Worm (Caenorhabditis elegans) whole organism, L4 larva: ENCODE measurements around the gene Y50D4B.1.

Source experiments
- F10B5.3 ChIP-seq: sonication (generic microtip); optimal IDR thresholded peaks from 2 replicates; lab custom pipeline; 2016; ENCODE audit warnings: mild to moderate bottlenecking, missing genetic modification characterization, missing compliant biosample characterization
- F26F4.8 ChIP-seq: fragments of 200-800 bp; sonication (Bioruptor generic); conservative IDR thresholded peaks from 2 replicates; pipeline ENCODE4 v1.3.6; 2022; ENCODE audit warnings: missing genetic modification characterization, missing compliant biosample characterization
- F44E2.7 ChIP-seq: fragments of 200-800 bp; sonication (Bioruptor generic); IDR thresholded peaks from 2 replicates; pipeline ENCODE4 v2.1.2; 2022; ENCODE audit warnings: missing genetic modification characterization, missing compliant biosample characterization
- Y105C5A.15 ChIP-seq: fragments of 200-800 bp; sonication (Bioruptor generic); IDR thresholded peaks from 2 replicates; pipeline ENCODE4 v1.3.6; 2022; ENCODE audit warnings: missing genetic modification characterization, missing compliant biosample characterization
- Y75B8A.6 ChIP-seq: fragments of 200-800 bp; sonication (Bioruptor generic); IDR thresholded peaks from 2 replicates; pipeline ENCODE4 v1.3.6; 2022; ENCODE audit warnings: missing genetic modification reagents, missing genetic modification characterization, missing compliant biosample characterization
- aly-2 ChIP-seq: sonication (generic microtip); optimal IDR thresholded peaks from 2 replicates; lab custom pipeline; 2018; ENCODE audit warnings: missing biosample characterization, missing genetic modification characterization
- ama-1 ChIP-seq: fragments of 150-350 bp; optimal IDR thresholded peaks from 2 replicates; lab custom pipeline; 2014; ENCODE audit warnings: inconsistent platforms, mixed read lengths
- attf-4 ChIP-seq: sonication (generic microtip); optimal IDR thresholded peaks from 3 replicates; lab custom pipeline; 2017; ENCODE audit warnings: missing biosample characterization, missing genetic modification characterization
- ceh-62 ChIP-seq: sonication (generic microtip); optimal IDR thresholded peaks from 2 replicates; lab custom pipeline; 2017; ENCODE audit warnings: missing biosample characterization, missing genetic modification characterization
- ceh-82 ChIP-seq: sonication (generic microtip); optimal IDR thresholded peaks from 2 replicates; lab custom pipeline; 2017; ENCODE audit warnings: missing biosample characterization, missing genetic modification characterization
- ces-1 ChIP-seq: fragments of 150-350 bp; sonication (generic microtip); optimal IDR thresholded peaks from 4 replicates; lab custom pipeline; 2014; ENCODE audit warnings: missing biosample characterization, missing genetic modification reagents, missing genetic modification characterization
- cey-2 ChIP-seq: sonication (generic microtip); optimal IDR thresholded peaks from 3 replicates; lab custom pipeline; 2017; ENCODE audit warnings: missing genetic modification characterization, mild to moderate bottlenecking, missing compliant biosample characterization, antibody characterized with exemption, borderline replicate concordance; ENCODE audit not compliant: insufficient read depth
- daf-12 ChIP-seq: fragments of 150-350 bp; optimal IDR thresholded peaks from 2 replicates; lab custom pipeline; 2014; ENCODE audit warnings: missing biosample characterization, missing genetic modification reagents, missing genetic modification characterization
- daf-16 ChIP-seq, 3 experiments: sonication (generic microtip); optimal IDR thresholded peaks; 2 replicates each; lab custom pipeline; 2016 to 2017; ENCODE audit warnings: missing genetic modification characterization in 3 of 3, missing genetic modification reagents in 3 of 3, mild to moderate bottlenecking in 2 of 3, missing compliant biosample characterization in 2 of 3, missing biosample characterization in 1 of 3, moderate library complexity in 1 of 3
- daf-19 ChIP-seq: fragments of 200-800 bp; sonication (Bioruptor generic); conservative IDR thresholded peaks from 2 replicates; pipeline ENCODE4 v1.3.6; 2022; ENCODE audit warnings: missing genetic modification characterization, missing compliant biosample characterization
- daf-8 ChIP-seq: fragments of 200-800 bp; sonication (Bioruptor generic); IDR thresholded peaks from 2 replicates; pipeline ENCODE4 v1.3.6; 2022; ENCODE audit warnings: missing genetic modification characterization, missing compliant biosample characterization
- dmd-6 ChIP-seq: fragments of 200-800 bp; sonication (Bioruptor generic); IDR thresholded peaks from 2 replicates; pipeline ENCODE4 v1.3.6; 2022; ENCODE audit warnings: missing genetic modification reagents, missing genetic modification characterization, missing compliant biosample characterization
- egl-43 ChIP-seq: fragments of 200-800 bp; sonication (Bioruptor generic); IDR thresholded peaks from 2 replicates; pipeline ENCODE4 v1.3.6; 2022; ENCODE audit warnings: missing genetic modification reagents, missing genetic modification characterization, missing compliant biosample characterization
- fkh-10 ChIP-seq: fragments of 150-350 bp; optimal IDR thresholded peaks from 2 replicates; lab custom pipeline; 2014; ENCODE audit warnings: missing biosample characterization, missing genetic modification reagents, missing genetic modification characterization
- gei-8 ChIP-seq: fragments of 200-800 bp; sonication (Bioruptor generic); optimal IDR thresholded peaks from 2 replicates; lab custom pipeline; 2018; ENCODE audit warnings: mild to moderate bottlenecking, missing genetic modification characterization, missing compliant biosample characterization
- hif-1 ChIP-seq, 2 experiments: sonication (generic microtip); optimal IDR thresholded peaks; 2 replicates each; lab custom pipeline; 2016 to 2017; ENCODE audit warnings: missing compliant biosample characterization in 2 of 2, missing genetic modification characterization in 2 of 2, missing genetic modification reagents in 2 of 2, missing genotype in 2 of 2, mild to moderate bottlenecking in 1 of 2
- hlh-11 ChIP-seq: fragments of 200-800 bp; sonication (Bioruptor generic); optimal IDR thresholded peaks from 2 replicates; lab custom pipeline; 2018; ENCODE audit warnings: mild to moderate bottlenecking, missing genetic modification characterization, missing compliant biosample characterization
- jun-1 ChIP-seq: fragments of 150-350 bp; optimal IDR thresholded peaks from 2 replicates; lab custom pipeline; 2014; ENCODE audit warnings: missing biosample characterization, missing genetic modification reagents, missing genetic modification characterization
- lin-1 ChIP-seq: fragments of 200-800 bp; sonication (Bioruptor generic); IDR thresholded peaks from 2 replicates; pipeline ENCODE4 v1.3.6; 2022; ENCODE audit warnings: missing genetic modification reagents, missing genetic modification characterization, missing compliant biosample characterization
- lin-13 ChIP-seq: fragments of 150-350 bp; optimal IDR thresholded peaks from 2 replicates; lab custom pipeline; 2014; ENCODE audit warnings: missing biosample characterization, missing genetic modification reagents, missing genetic modification characterization
- lin-15B ChIP-seq: fragments of 150-350 bp; sonication (generic microtip); optimal IDR thresholded peaks from 3 replicates; lab custom pipeline; 2014; ENCODE audit warnings: missing biosample characterization, missing genetic modification characterization
- lin-38 ChIP-seq: fragments of 200-800 bp; sonication (Bioruptor generic); IDR thresholded peaks from 2 replicates; pipeline ENCODE4 v1.3.6; 2022; ENCODE audit warnings: missing genetic modification reagents, missing genetic modification characterization, missing compliant biosample characterization
- madf-5 ChIP-seq, 2 experiments: fragments of 200-800 bp; sonication (Bioruptor generic); IDR thresholded peaks; 2 replicates each; pipeline ENCODE4 v1.3.6; 2022; ENCODE audit warnings: missing compliant biosample characterization in 2 of 2, missing genetic modification characterization in 2 of 2
- mep-1 ChIP-seq: fragments of 150-350 bp; sonication (generic microtip); optimal IDR thresholded peaks from 3 replicates; lab custom pipeline; 2014; ENCODE audit warnings: missing biosample characterization, missing genetic modification characterization
- mes-2 ChIP-seq: sonication (generic microtip); optimal IDR thresholded peaks from 2 replicates; lab custom pipeline; 2016; ENCODE audit warnings: missing genotype, mild to moderate bottlenecking, missing genetic modification characterization, missing compliant biosample characterization; ENCODE audit not compliant: poor library complexity, severe bottlenecking
- nhr-11 ChIP-seq: fragments of 150-350 bp; optimal IDR thresholded peaks from 2 replicates; lab custom pipeline; 2014; ENCODE audit warnings: missing biosample characterization, missing genetic modification characterization
- nhr-111 ChIP-seq: fragments of 200-800 bp; sonication (Bioruptor generic); optimal IDR thresholded peaks from 2 replicates; lab custom pipeline; 2018; ENCODE audit warnings: mild to moderate bottlenecking, missing genetic modification characterization, missing compliant biosample characterization
- nhr-237 ChIP-seq: sonication (generic microtip); optimal IDR thresholded peaks from 2 replicates; lab custom pipeline; 2017; ENCODE audit warnings: missing biosample characterization, missing genetic modification characterization
- nhr-28 ChIP-seq: fragments of 150-350 bp; optimal IDR thresholded peaks from 2 replicates; lab custom pipeline; 2014; ENCODE audit warnings: missing biosample characterization, missing genetic modification characterization
- nhr-41 ChIP-seq: fragments of 200-800 bp; sonication (Bioruptor generic); IDR thresholded peaks from 2 replicates; pipeline ENCODE4 v1.3.6; 2022; ENCODE audit warnings: missing genetic modification reagents, missing genetic modification characterization, missing compliant biosample characterization
- nhr-42 ChIP-seq: fragments of 200-800 bp; sonication (Bioruptor generic); IDR thresholded peaks from 2 replicates; pipeline ENCODE4 v1.3.6; 2022; ENCODE audit warnings: missing genetic modification characterization, missing compliant biosample characterization
- nhr-6 ChIP-seq: fragments of 150-350 bp; optimal IDR thresholded peaks from 2 replicates; lab custom pipeline; 2014; ENCODE audit warnings: missing biosample characterization, missing genetic modification characterization
- pha-4 ChIP-seq, 2 experiments: fragments of 150-350 bp in 1 of 2; fragments of 200-800 bp in 1 of 2; sonication (Bioruptor generic) in 1 of 2; IDR thresholded peaks in 1 of 2; optimal IDR thresholded peaks in 1 of 2; 2 replicates each; pipeline versions ENCODE4 v1.3.6 to Lab custom; 2014 to 2022; ENCODE audit warnings: missing genetic modification characterization in 2 of 2, missing genetic modification reagents in 2 of 2, missing biosample characterization in 1 of 2, missing compliant biosample characterization in 1 of 2
- pqm-1 ChIP-seq: sonication (generic microtip); optimal IDR thresholded peaks from 2 replicates; lab custom pipeline; 2017; ENCODE audit warnings: missing biosample characterization, missing genetic modification characterization
- sdz-12 ChIP-seq: fragments of 200-800 bp; sonication (Bioruptor generic); optimal IDR thresholded peaks from 2 replicates; lab custom pipeline; 2018; ENCODE audit warnings: mild to moderate bottlenecking, missing genetic modification characterization, missing compliant biosample characterization
- set-16 ChIP-seq: fragments of 200-800 bp; sonication (Bioruptor generic); IDR thresholded peaks from 2 replicates; pipeline ENCODE4 v1.3.6; 2022; ENCODE audit warnings: missing genetic modification reagents, missing genetic modification characterization, missing compliant biosample characterization
- skn-1 ChIP-seq: fragments of 150-350 bp; optimal IDR thresholded peaks from 2 replicates; lab custom pipeline; 2014; ENCODE audit warnings: missing biosample characterization, missing genetic modification characterization
- tag-97 ChIP-seq: fragments of 200-800 bp; sonication (Bioruptor generic); IDR thresholded peaks from 2 replicates; pipeline ENCODE4 v1.3.6; 2022; ENCODE audit warnings: missing genetic modification characterization, missing compliant biosample characterization
- unc-130 ChIP-seq: sonication (generic microtip); optimal IDR thresholded peaks from 2 replicates; lab custom pipeline; 2016; ENCODE audit warnings: missing genetic modification reagents, missing genetic modification characterization, missing compliant biosample characterization
- unc-39 ChIP-seq: sonication (generic microtip); optimal IDR thresholded peaks from 2 replicates; lab custom pipeline; 2017; ENCODE audit warnings: missing biosample characterization, missing genetic modification characterization
- unc-62 ChIP-seq, 3 experiments: fragments of 150-350 bp in 1 of 3; sonication (generic microtip); optimal IDR thresholded peaks in 2 of 3; peaks in 1 of 3; 1 replicate in 1 of 3; 2 replicates in 2 of 3; lab custom pipeline; 2014 to 2017; ENCODE audit warnings: missing biosample characterization in 3 of 3, missing genetic modification characterization in 3 of 3, missing genetic modification reagents in 3 of 3, missing genotype in 1 of 3
- zag-1 ChIP-seq: fragments of 150-350 bp; optimal IDR thresholded peaks from 2 replicates; lab custom pipeline; 2014; ENCODE audit warnings: missing biosample characterization, missing genetic modification characterization
- zfp-3 ChIP-seq: fragments of 200-800 bp; sonication (Bioruptor generic); conservative IDR thresholded peaks from 2 replicates; pipeline ENCODE4 v1.3.6; 2022; ENCODE audit warnings: missing genetic modification reagents, missing genetic modification characterization, missing compliant biosample characterization
- ztf-11 ChIP-seq: fragments of 150-350 bp; optimal IDR thresholded peaks from 2 replicates; lab custom pipeline; 2014; ENCODE audit warnings: missing biosample characterization, missing genetic modification characterization
- ztf-7 ChIP-seq: fragments of 150-350 bp; optimal IDR thresholded peaks from 2 replicates; lab custom pipeline; 2014; ENCODE audit warnings: missing biosample characterization, missing genetic modification characterization

Gene Y50D4B.1

ce11 chrV:1151324-1151742, 38.6 kb downstream of the Y50D4B.1 start (continued):
- TF ChIP-seq hif-1 (tag; optimal IDR thresholded peaks at IDR 0.05; lab: Kevin White, UChicago) (peak; percentile 93 to 95), skn-1 (tag; lab: Kevin White, UChicago) (peak; percentile 82), unc-130 (GFP tag; lab: Kevin White, UChicago) (peak; percentile 44), nhr-237 (tag; lab: Kevin White, UChicago) (peak; percentile 81), lin-15B (tag; lab: Kevin White, UChicago) (no peak), fkh-10 (GFP tag; lab: Kevin White, UChicago) (peak; percentile 98), lin-38 (peak; percentile 91), nhr-111 (no peak), nhr-6 (tag; lab: Kevin White, UChicago) (peak; percentile 90), nhr-28 (tag; lab: Kevin White, UChicago) (peak; percentile 97), Y75B8A.6 (GFP tag; lab: Robert Waterston, UW) (peak; percentile 84), mep-1 (tag; lab: Kevin White, UChicago) (peak; percentile 99), daf-8 (GFP tag; lab: Robert Waterston, UW) (peak; percentile 96), set-16 (peak; percentile 100), ztf-7 (tag; lab: Kevin White, UChicago) (peak; percentile 23), jun-1 (tag; lab: Kevin White, UChicago) (peak; percentile 96), ztf-11 (tag; lab: Kevin White, UChicago) (no peak), gei-8 (GFP tag; lab: Kevin White, UChicago) (peak; percentile 98), unc-39 (tag; lab: Kevin White, UChicago) (peak; percentile 69), pha-4 (GFP tag; IDR thresholded peaks at IDR 0.05; lab: Robert Waterston, UW) (peak; percentile 98), pha-4 (tag; optimal IDR thresholded peaks at IDR 0.05; lab: Kevin White, UChicago) (no peak), attf-4 (tag; lab: Kevin White, UChicago) (no peak), daf-16 (GFP tag; optimal IDR thresholded peaks at IDR 0.05; lab: Kevin White, UChicago) (peak; percentile 93 to 98), daf-16 (tag; optimal IDR thresholded peaks at IDR 0.05; lab: Kevin White, UChicago) (peak; percentile 80), aly-2 (tag; lab: Kevin White, UChicago) (no peak), madf-5 (GFP tag; IDR thresholded peaks at IDR 0.05; lab: Robert Waterston, UW) (peak; percentile 39 to 77; a peak in 1 of 4 replicates), daf-19 (GFP tag; lab: Robert Waterston, UW) (no peak), egl-43 (GFP tag; lab: Robert Waterston, UW) (peak; percentile 100), pqm-1 (tag; lab: Kevin White, UChicago) (peak; percentile 71), nhr-42 (GFP tag; lab: Robert Waterston, UW) (peak; percentile 97), daf-12 (tag; lab: Kevin White, UChicago) (no peak), zag-1 (tag; lab: Kevin White, UChicago) (peak; percentile 70), tag-97 (GFP tag; lab: Robert Waterston, UW) (no peak), unc-62 (GFP tag; optimal IDR thresholded peaks at IDR 0.05 in 1 of 2; lab: Kevin White, UChicago) (peak; percentile 45 to 100), unc-62 (tag; optimal IDR thresholded peaks at IDR 0.05; lab: Kevin White, UChicago) (no peak), dmd-6 (GFP tag; lab: Robert Waterston, UW) (peak; percentile 100), ceh-82 (no peak), ces-1 (GFP tag; lab: Kevin White, UChicago) (peak; percentile 76), lin-1 (GFP tag; lab: Robert Waterston, UW) (peak; percentile 97), F10B5.3 (peak; percentile 92), nhr-11 (tag; lab: Kevin White, UChicago) (peak; percentile 99), lin-13 (peak; percentile 98), nhr-41 (GFP tag; lab: Robert Waterston, UW) (peak; percentile 97), zfp-3 (GFP tag; lab: Robert Waterston, UW) (peak; percentile 99), ceh-62 (no peak), hlh-11 (tag; lab: Kevin White, UChicago) (peak; percentile 100), F44E2.7 (GFP tag; lab: Robert Waterston, UW) (peak; percentile 63; the same call in 1 of the 2 replicates), ama-1 (lab: Kevin White, UChicago) (peak; percentile 1), F26F4.8 (no peak), mes-2 (tag; lab: Kevin White, UChicago) (peak; percentile 73), sdz-12 (GFP tag; lab: Kevin White, UChicago) (no peak), cey-2 (tag; lab: Kevin White, UChicago) (no peak), Y105C5A.15 (0 out of 2 replicates have a peak, but pooled peaks have one; percentile 8)
